Worm (Caenorhabditis elegans): Measurements from ENCODE around the gene nhr-175.

The nhr-175 gene

ce11 chrV:13862505-13862904 is 4.0 kb upstream of the nhr-175 start, which contains the start of gene srx-137:
TSS of gene srx-137 (plus strand) at chrV:13862805.
- TF ChIP-seq nhr-11 (tag; optimal IDR thresholded peaks at IDR 0.05): no peak

ce11 chrV:13863700-13864099 is 2.8 kb upstream of the nhr-175 start:
- TF ChIP-seq nhr-23 (tag; optimal IDR thresholded peaks at IDR 0.05): no peak
- no peak for TF ChIP-seq sma-3 (GFP tag; optimal IDR thresholded peaks at IDR 0.05)
- TF ChIP-seq lin-39 (tag; optimal IDR thresholded peaks at IDR 0.05): no peak
- TF ChIP-seq mdl-1 (tag; optimal IDR thresholded peaks at IDR 0.05): no peak
- no peak for TF ChIP-seq C34F6.9 (tag; optimal IDR thresholded peaks at IDR 0.05)

ce11 chrV:13869551-13869950 is 3.1 kb downstream of the nhr-175 start:
- TF ChIP-seq C34F6.9 (tag; optimal IDR thresholded peaks at IDR 0.05) (no peak), nhr-11 (tag; optimal IDR thresholded peaks at IDR 0.05) (peak; percentile 46)

- no peak for TF ChIP-seq aly-2 (tag; optimal IDR thresholded peaks at IDR 0.05)
- TF ChIP-seq nhr-77 (tag; optimal IDR thresholded peaks at IDR 0.05): no peak
These were observed 6.4 kb downstream of the nhr-175 start, which contains the start of gene cpt-5 for ce11 chrV:13872895-13873294. TSS of gene cpt-5 (plus strand) at chrV:13873195.

- TF ChIP-seq nhr-23 (tag; optimal IDR thresholded peaks at IDR 0.05) (no peak), mdl-1 (tag; optimal IDR thresholded peaks at IDR 0.05) (no peak), zag-1 (tag; optimal IDR thresholded peaks at IDR 0.05) (no peak), alr-1 (tag; optimal IDR thresholded peaks at IDR 0.05) (no peak), nhr-25 (tag; optimal IDR thresholded peaks at IDR 0.05) (no peak), ztf-11 (tag; optimal IDR thresholded peaks at IDR 0.05) (no peak), ztf-4 (tag; optimal IDR thresholded peaks at IDR 0.05) (no peak), lin-13 (GFP tag; optimal IDR thresholded peaks at IDR 0.05) (no peak), nhr-129 (tag; optimal IDR thresholded peaks at IDR 0.05) (no peak), R02D3.7 (tag; optimal IDR thresholded peaks at IDR 0.05) (no peak), nhr-77 (tag; optimal IDR thresholded peaks at IDR 0.05) (no peak), peb-1 (tag; optimal IDR thresholded peaks at IDR 0.05) (no peak)
These were observed 6.8 kb downstream of the nhr-175 start for ce11 chrV:13873323-13873722.

- TF ChIP-seq ZK546.5 (tag; optimal IDR thresholded peaks at IDR 0.05) (no peak), alr-1 (tag; optimal IDR thresholded peaks at IDR 0.05) (no peak), dmd-4 (tag; optimal IDR thresholded peaks at IDR 0.05) (no peak), mdl-1 (tag; optimal IDR thresholded peaks at IDR 0.05) (no peak), nhr-129 (tag; optimal IDR thresholded peaks at IDR 0.05) (no peak), ceh-82 (tag; optimal IDR thresholded peaks at IDR 0.05) (no peak), F13H6.1 (tag; optimal IDR thresholded peaks at IDR 0.05) (no peak), ztf-4 (tag; optimal IDR thresholded peaks at IDR 0.05) (no peak), nhr-12 (tag; optimal IDR thresholded peaks at IDR 0.05) (no peak), nhr-77 (tag; optimal IDR thresholded peaks at IDR 0.05) (no peak)
These were observed 10.0 kb downstream of the nhr-175 start, which contains the start of gene T22G5.1 for ce11 chrV:13876529-13876928. TSS of gene T22G5.1 (plus strand) at chrV:13876829.

ce11 chrV:13878226-13878625 is 11.7 kb downstream of the nhr-175 start:
- no peak for TF ChIP-seq lsy-2 (tag; optimal IDR thresholded peaks at IDR 0.05)
- peak; percentile 63 for TF ChIP-seq fos-1 (tag; optimal IDR thresholded peaks at IDR 0.05)
- no peak for TF ChIP-seq aly-2 (tag; optimal IDR thresholded peaks at IDR 0.05)
- TF ChIP-seq crh-2 (tag; optimal IDR thresholded peaks at IDR 0.05): peak; percentile 37
- TF ChIP-seq blmp-1 (tag; optimal IDR thresholded peaks at IDR 0.05; ENCODE audit: insufficient read depth): no peak
- TF ChIP-seq ceh-82 (tag; optimal IDR thresholded peaks at IDR 0.05): no peak
- TF ChIP-seq nhr-77 (tag; optimal IDR thresholded peaks at IDR 0.05): no peak
- no peak for TF ChIP-seq ztf-4 (tag; optimal IDR thresholded peaks at IDR 0.05)
- TF ChIP-seq nhr-25 (tag; optimal IDR thresholded peaks at IDR 0.05): peak; percentile 30
- TF ChIP-seq sma-3 (GFP tag; optimal IDR thresholded peaks at IDR 0.05): peak; percentile 25
- TF ChIP-seq gmeb-1 (tag; optimal IDR thresholded peaks at IDR 0.05): peak; percentile 7
- no peak for TF ChIP-seq nhr-23 (tag; optimal IDR thresholded peaks at IDR 0.05)
- peak; percentile 71 for TF ChIP-seq sma-9 (GFP tag; optimal IDR thresholded peaks at IDR 0.05)
- TF ChIP-seq sma-9 (tag; optimal IDR thresholded peaks at IDR 0.05): no peak
